Fruit fly (Drosophila melanogaster): ENCODE measurements around the gene ATPsynCF6.

DNA sequence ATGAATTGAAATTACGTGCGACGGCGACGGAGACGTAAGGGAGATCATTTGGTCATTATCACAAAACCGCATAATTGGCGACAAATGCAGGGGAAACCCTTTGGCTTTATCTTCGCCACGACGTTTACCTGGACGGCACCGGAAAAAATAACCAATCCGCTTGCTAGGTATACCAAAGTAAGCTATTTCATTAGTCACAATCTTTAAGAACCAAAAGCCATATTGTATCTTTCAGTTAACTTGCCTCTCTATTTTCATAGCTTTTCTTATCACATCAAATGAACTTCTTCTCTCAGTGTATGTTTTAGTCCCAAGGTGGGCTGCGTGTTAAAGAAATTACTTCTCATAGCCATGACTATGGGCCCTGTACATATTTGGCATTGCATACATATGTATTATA, 40.2 kb downstream of the ATPsynCF6 start:
- TF ChIP-seq pan (optimal IDR thresholded peaks at IDR 0.05) (no peak), fru (GFP tag; optimal IDR thresholded peaks at IDR 0.05) (no peak), OdsH (GFP tag; optimal IDR thresholded peaks at IDR 0.05) (no peak), lola (GFP tag; optimal IDR thresholded peaks at IDR 0.05) (no peak), Hr78 (GFP tag; optimal IDR thresholded peaks at IDR 0.05) (no peak), Vsx2 (GFP tag; optimal IDR thresholded peaks at IDR 0.05; ENCODE audit: partially characterized antibody) (no peak), Hnf4 (GFP tag; optimal IDR thresholded peaks at IDR 0.05) (no peak), CG32264 (GFP tag; optimal IDR thresholded peaks at IDR 0.05) (no peak), h (GFP tag; optimal IDR thresholded peaks at IDR 0.05) (no peak)
